Fruit fly (Drosophila melanogaster) whole organism: ENCODE data around the gene PGAP2.

Experiments used
- psq ChIP-seq: fragments of >200 bp; optimal IDR thresholded peaks from 2 replicates; lab custom pipeline; 2017
- usp ChIP-seq: fragments of >200 bp; optimal IDR thresholded peaks from 2 replicates; lab custom pipeline; 2017; ENCODE audit warnings: missing biosample characterization, missing genetic modification characterization, mixed read lengths

DNA sequence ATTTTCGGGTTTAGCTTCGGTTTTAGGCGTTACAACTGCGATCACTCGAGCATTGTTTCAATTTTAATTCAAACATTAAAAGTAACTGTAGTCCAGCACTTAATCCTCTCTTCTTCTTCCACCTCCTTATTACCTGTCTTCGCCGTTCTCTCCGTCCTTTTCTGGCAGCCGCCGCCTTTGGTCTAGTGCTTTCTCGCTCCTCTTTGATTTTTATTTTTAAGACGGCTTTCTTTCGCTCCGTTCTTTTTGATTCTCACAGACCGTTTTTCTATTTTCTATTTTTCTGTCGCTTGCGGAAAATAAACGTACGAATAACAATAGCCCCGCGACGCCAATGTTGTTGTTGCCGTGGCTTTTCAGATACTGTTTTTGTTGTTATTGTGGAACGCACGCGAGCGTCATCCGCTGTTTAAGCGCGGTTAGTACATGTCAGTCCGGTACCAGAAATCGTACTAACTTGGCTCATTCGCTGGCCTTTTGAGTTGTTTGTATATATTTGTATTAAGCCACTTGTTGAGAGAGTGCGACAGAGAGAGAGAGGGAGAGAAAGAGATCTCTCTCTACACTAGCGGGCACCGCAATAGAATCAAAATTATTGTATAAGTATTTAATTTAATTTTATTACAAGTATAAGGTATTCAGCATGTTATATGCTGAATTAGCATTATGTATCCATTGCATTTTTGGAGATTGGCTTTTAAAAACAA, 48.7 kb upstream of the PGAP2 start, which contains the start of gene aru:
- no peak for TF ChIP-seq usp (GFP tag; lab: Kevin White, UChicago)
- TF ChIP-seq psq (lab: Kevin White, UChicago), result no peak
